Fruit fly (Drosophila melanogaster): ENCODE measurements around the gene ND-42.

Gene ND-42

DNA sequence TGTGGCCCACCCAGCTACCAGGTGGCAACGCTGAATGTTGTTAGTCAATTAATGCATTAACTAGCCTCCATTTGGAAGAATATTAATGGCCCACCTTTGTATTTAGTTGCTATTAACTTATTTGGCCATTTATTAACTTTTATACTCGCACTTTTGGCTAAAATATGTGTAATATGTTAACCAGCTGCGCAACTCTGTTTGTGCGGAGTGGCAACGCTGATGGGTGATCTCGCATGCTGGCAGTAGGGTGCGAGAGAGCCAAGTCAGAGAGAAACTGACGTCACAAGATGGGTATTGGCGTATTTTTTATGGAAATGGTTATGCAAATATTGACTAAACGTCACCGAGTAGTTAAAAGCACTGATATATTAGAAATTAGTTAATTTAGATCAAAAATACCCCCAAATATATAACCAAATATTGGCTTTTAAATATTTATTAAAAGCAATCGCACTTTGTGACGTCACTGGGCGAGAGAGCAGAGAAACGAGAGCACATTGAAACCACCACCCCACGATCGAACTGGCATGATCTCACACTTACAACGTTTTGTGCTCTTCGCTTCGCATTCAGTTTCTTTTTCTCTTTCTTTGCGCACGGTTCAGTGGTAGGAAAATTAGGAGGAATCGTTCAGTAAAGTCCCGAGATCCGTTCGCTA lies 14.2 kb downstream of the ND-42 start, which contains the start of gene how (continued):
- TF ChIP-seq CG10274 (GFP tag; optimal IDR thresholded peaks at IDR 0.05) (no peak), rib (GFP tag; IDR thresholded peaks at IDR 0.05) (no peak), Ptx1 (GFP tag; IDR thresholded peaks at IDR 0.05) (peak; percentile 53), Neu2 (GFP tag; optimal IDR thresholded peaks at IDR 0.05; ENCODE audit: borderline replicate concordance) (no peak), ken (GFP tag; IDR thresholded peaks at IDR 0.05) (no peak), kah (GFP tag; optimal IDR thresholded peaks at IDR 0.05) (no peak), CG2116 (GFP tag; optimal IDR thresholded peaks at IDR 0.05) (peak; percentile 87), Sox102F (GFP tag; optimal IDR thresholded peaks at IDR 0.05) (no peak), CG9437 (GFP tag; optimal IDR thresholded peaks at IDR 0.05) (peak; percentile 4), zfh1 (GFP tag; IDR thresholded peaks at IDR 0.05) (peak; percentile 41; the same call in 1 of the 3 replicates), CG7786 (GFP tag; optimal IDR thresholded peaks at IDR 0.05) (no peak), CG2712 (tag; optimal IDR thresholded peaks at IDR 0.05) (no peak), sc (optimal IDR thresholded peaks at IDR 0.05) (no peak), sc (GFP tag; optimal IDR thresholded peaks at IDR 0.05) (no peak), org-1 (GFP tag; optimal IDR thresholded peaks at IDR 0.05) (no peak), mld (GFP tag; IDR thresholded peaks at IDR 0.05; ENCODE audit: partially characterized antibody) (no peak), shn (GFP tag; optimal IDR thresholded peaks at IDR 0.05) (peak; percentile 11), repo (GFP tag; optimal IDR thresholded peaks at IDR 0.05) (no peak), Trl (optimal IDR thresholded peaks at IDR 0.05) (peak; percentile 95 to 98), Trl (GFP tag; optimal IDR thresholded peaks at IDR 0.05) (peak; percentile 55), HHEX (GFP tag; optimal IDR thresholded peaks at IDR 0.05) (peak; percentile 0), dmrt99B (tag; optimal IDR thresholded peaks at IDR 0.05) (no peak), ttk (GFP tag; IDR thresholded peaks at IDR 0.05) (no peak), gem (tag; optimal IDR thresholded peaks at IDR 0.05) (peak; percentile 30), CG4854 (GFP tag; optimal IDR thresholded peaks at IDR 0.05) (no peak), CG14965 (GFP tag; optimal IDR thresholded peaks at IDR 0.05; ENCODE audit: borderline replicate concordance) (no peak), dm (GFP tag; optimal IDR thresholded peaks at IDR 0.05) (no peak), gsb (GFP tag; IDR thresholded peaks at IDR 0.05) (no peak), CG17186 (GFP tag; optimal IDR thresholded peaks at IDR 0.05) (peak; percentile 84), CG9932 (GFP tag; IDR thresholded peaks at IDR 0.05) (peak; percentile 39; the same call in 1 of the 2 replicates), ATbp (GFP tag; optimal IDR thresholded peaks at IDR 0.05) (no peak), CG15011 (GFP tag; optimal IDR thresholded peaks at IDR 0.05) (no peak), CG6689 (GFP tag; IDR thresholded peaks at IDR 0.05) (peak; percentile 100), CG17361 (GFP tag; IDR thresholded peaks at IDR 0.05) (0 out of 3 replicates have a peak, but pooled peaks have one; percentile 24), jing (GFP tag; optimal IDR thresholded peaks at IDR 0.05) (no peak), CG13894 (tag; optimal IDR thresholded peaks at IDR 0.05) (peak; percentile 33), fd96Cb (tag; optimal IDR thresholded peaks at IDR 0.05) (no peak), CG10147 (GFP tag; optimal IDR thresholded peaks at IDR 0.05) (no peak), HmgZ (tag; optimal IDR thresholded peaks at IDR 0.05) (peak; percentile 78), sug (tag; optimal IDR thresholded peaks at IDR 0.05) (peak; percentile 27), CG34224 (GFP tag; IDR thresholded peaks at IDR 0.05; ENCODE audit: partially characterized antibody) (peak; percentile 48; the same call in 1 of the 3 replicates), CG8478 (optimal IDR thresholded peaks at IDR 0.05) (no peak), CrebB (tag; optimal IDR thresholded peaks at IDR 0.05) (no peak), CG11085 (GFP tag; IDR thresholded peaks at IDR 0.05) (no peak), grau (tag; optimal IDR thresholded peaks at IDR 0.05) (peak; percentile 6), az2 (GFP tag; optimal IDR thresholded peaks at IDR 0.05) (peak; percentile 12), CG2875 (GFP tag; optimal IDR thresholded peaks at IDR 0.05) (no peak), CG10565 (GFP tag; optimal IDR thresholded peaks at IDR 0.05) (no peak), Oli (tag; optimal IDR thresholded peaks at IDR 0.05) (no peak), aop (GFP tag; IDR thresholded peaks at IDR 0.05) (no peak), Mad (GFP tag; optimal IDR thresholded peaks at IDR 0.05) (peak; percentile 23)

Measured in whole organism, embryonic.